Fruit fly (Drosophila melanogaster) whole organism: ENCODE results near the gene CG17982.

Experiments
- CG8478 ChIP-seq: fragments of >200 bp; optimal IDR thresholded peaks from 2 replicates; lab custom pipeline; 2018; ENCODE audit warnings: inconsistent platforms
- EcR ChIP-seq, 2 experiments: fragments of >200 bp; optimal IDR thresholded peaks; 2 replicates each; lab custom pipeline; 2017; ENCODE audit warnings: missing biosample characterization in 2 of 2, missing genetic modification characterization in 2 of 2, missing genetic modification reagents in 2 of 2
- psq ChIP-seq: fragments of >200 bp; optimal IDR thresholded peaks from 2 replicates; lab custom pipeline; 2017

- TF ChIP-seq EcR (GFP tag; optimal IDR thresholded peaks at IDR 0.05; lab: Kevin White, UChicago) (no peak), psq (no peak), CG8478 (lab: Kevin White, UChicago) (no peak)
Measured at dm6 chrX:8106281-8107050, 37.2 kb downstream of the CG17982 start.
